Fruit fly (Drosophila melanogaster): ENCODE results near the gene CG3437.

The CG3437 gene

dm6 chr3L:9435831-9436230 lies 21.6 kb downstream of the CG3437 start (continued):
- no peak for TF ChIP-seq hth (optimal IDR thresholded peaks at IDR 0.05)
- TF ChIP-seq Atf3 (GFP tag; optimal IDR thresholded peaks at IDR 0.05) = no peak
- TF ChIP-seq CG34224 (GFP tag; IDR thresholded peaks at IDR 0.05; ENCODE audit: partially characterized antibody) = no peak
- no peak for TF ChIP-seq run (tag; optimal IDR thresholded peaks at IDR 0.05)
- no peak for TF ChIP-seq CG1024 (GFP tag; IDR thresholded peaks at IDR 0.05)
- no peak for TF ChIP-seq CG12104 (GFP tag; optimal IDR thresholded peaks at IDR 0.05)
- 0 out of 3 replicates have a peak, but pooled peaks have one; percentile 24 for TF ChIP-seq sr (GFP tag; IDR thresholded peaks at IDR 0.05)
- no peak for TF ChIP-seq danr (GFP tag; IDR thresholded peaks at IDR 0.05)
- no peak for TF ChIP-seq CG1602 (GFP tag; optimal IDR thresholded peaks at IDR 0.05)
- no peak for TF ChIP-seq CG12744 (GFP tag; optimal IDR thresholded peaks at IDR 0.05)
- peak; percentile 14; the same call in 1 of the 2 replicates for TF ChIP-seq Nf-YA (GFP tag; IDR thresholded peaks at IDR 0.05)
- 0 out of 2 replicates have a peak, but pooled peaks have one; percentile 19 for TF ChIP-seq chm (GFP tag; IDR thresholded peaks at IDR 0.05)
- TF ChIP-seq E2f2 (GFP tag; IDR thresholded peaks at IDR 0.05) = no peak
- no peak for TF ChIP-seq Awh (GFP tag; IDR thresholded peaks at IDR 0.05)
- TF ChIP-seq Dbx (GFP tag; IDR thresholded peaks at IDR 0.05) = no peak
- no peak for TF ChIP-seq z (GFP tag; IDR thresholded peaks at IDR 0.05)
- TF ChIP-seq kni (GFP tag; optimal IDR thresholded peaks at IDR 0.05) = no peak
- no peak for TF ChIP-seq otp (GFP tag; IDR thresholded peaks at IDR 0.05)
- TF ChIP-seq Nf-YC (tag; optimal IDR thresholded peaks at IDR 0.05) = peak; percentile 84
- TF ChIP-seq pfk (GFP tag; optimal IDR thresholded peaks at IDR 0.05) = no peak
- no peak for TF ChIP-seq CG12299 (tag; optimal IDR thresholded peaks at IDR 0.05)
- no peak for TF ChIP-seq insv (GFP tag; optimal IDR thresholded peaks at IDR 0.05)
- no peak for TF ChIP-seq Rx (GFP tag; IDR thresholded peaks at IDR 0.05)
- no peak for TF ChIP-seq CG7357 (GFP tag; IDR thresholded peaks at IDR 0.05)
- TF ChIP-seq sug (tag; optimal IDR thresholded peaks at IDR 0.05) = peak; percentile 55
- no peak for TF ChIP-seq CG9797 (GFP tag; optimal IDR thresholded peaks at IDR 0.05)
- no peak for TF ChIP-seq crol (GFP tag; IDR thresholded peaks at IDR 0.05)
- TF ChIP-seq HmgZ (tag; optimal IDR thresholded peaks at IDR 0.05) = peak; percentile 13
- peak; percentile 3 for TF ChIP-seq cwo (GFP tag; optimal IDR thresholded peaks at IDR 0.05)
- TF ChIP-seq ci (GFP tag; IDR thresholded peaks at IDR 0.05) = no peak
- no peak for TF ChIP-seq dati (GFP tag; IDR thresholded peaks at IDR 0.05)
- peak; percentile 17 for TF ChIP-seq CG10543 (GFP tag; optimal IDR thresholded peaks at IDR 0.05)
- no peak for TF ChIP-seq CG7963 (GFP tag; IDR thresholded peaks at IDR 0.05; ENCODE audit: partially characterized antibody)
- TF ChIP-seq CG7839 (tag; optimal IDR thresholded peaks at IDR 0.05) = no peak
- TF ChIP-seq Adf1 (GFP tag; IDR thresholded peaks at IDR 0.05) = no peak
- TF ChIP-seq Taf1 (GFP tag; IDR thresholded peaks at IDR 0.05) = no peak

dm6 chr3L:9435315-9435714 lies 22.2 kb downstream of the CG3437 start, which contains the start of gene CG42526:
TSS of gene CG42526 (minus strand) at chr3L:9435399.
- TF ChIP-seq CG1233 (GFP tag; optimal IDR thresholded peaks at IDR 0.05) (no peak), CG12391 (tag; optimal IDR thresholded peaks at IDR 0.05) (peak; percentile 56), CG4707 (GFP tag; optimal IDR thresholded peaks at IDR 0.05) (no peak), phol (tag; optimal IDR thresholded peaks at IDR 0.05) (no peak), Scr (GFP tag; IDR thresholded peaks at IDR 0.05; ENCODE audit: partially characterized antibody) (peak; percentile 57), HLH4C (GFP tag; IDR thresholded peaks at IDR 0.05; ENCODE audit: partially characterized antibody) (peak; percentile 25; the same call in 1 of the 3 replicates), Sin3A (optimal IDR thresholded peaks at IDR 0.05) (peak; percentile 25), CG17568 (GFP tag; optimal IDR thresholded peaks at IDR 0.05) (no peak), CG15479 (GFP tag; optimal IDR thresholded peaks at IDR 0.05) (no peak), gcm (GFP tag; optimal IDR thresholded peaks at IDR 0.05) (no peak), CG1603 (tag; optimal IDR thresholded peaks at IDR 0.05) (peak; percentile 59), CG18599 (GFP tag; optimal IDR thresholded peaks at IDR 0.05) (peak; percentile 48), z (GFP tag; IDR thresholded peaks at IDR 0.05) (no peak), Sox102F (GFP tag; optimal IDR thresholded peaks at IDR 0.05) (peak; percentile 30), zfh2 (GFP tag; optimal IDR thresholded peaks at IDR 0.05) (peak; percentile 63), CG14965 (GFP tag; optimal IDR thresholded peaks at IDR 0.05; ENCODE audit: borderline replicate concordance) (no peak), sd (tag; optimal IDR thresholded peaks at IDR 0.05) (peak; percentile 36), Mad (GFP tag; optimal IDR thresholded peaks at IDR 0.05) (peak; percentile 17), pho (GFP tag; optimal IDR thresholded peaks at IDR 0.05) (peak; percentile 56)
